Worm (Caenorhabditis elegans): ENCODE results near the gene clec-68.

- no peak for TF ChIP-seq rpc-1 (optimal IDR thresholded peaks at IDR 0.05)
- no peak for TF ChIP-seq rpc-1 (tag; optimal IDR thresholded peaks at IDR 0.05)
- TF ChIP-seq efl-1 (GFP tag; optimal IDR thresholded peaks at IDR 0.05) = no peak
- no peak for TF ChIP-seq snpc-4 (GFP tag; optimal IDR thresholded peaks at IDR 0.05)
- no peak for TF ChIP-seq snpc-4 (tag; optimal IDR thresholded peaks at IDR 0.05)
- TF ChIP-seq nhr-27 (tag; optimal IDR thresholded peaks at IDR 0.05) = no peak
- no peak for TF ChIP-seq akir-1 (GFP tag; optimal IDR thresholded peaks at IDR 0.05)
- no peak for TF ChIP-seq ekl-4 (GFP tag; IDR thresholded peaks at IDR 0.05)
- TF ChIP-seq B0336.3 (GFP tag; IDR thresholded peaks at IDR 0.05) = no peak
- no peak for TF ChIP-seq cebp-1 (GFP tag; IDR thresholded peaks at IDR 0.05)
- no peak for TF ChIP-seq cebp-1 (tag; optimal IDR thresholded peaks at IDR 0.05)
- TF ChIP-seq F10E7.11 (tag; optimal IDR thresholded peaks at IDR 0.05) = no peak
- TF ChIP-seq madf-10 (tag; optimal IDR thresholded peaks at IDR 0.05) = no peak
- no peak for TF ChIP-seq attf-6 (GFP tag; IDR thresholded peaks at IDR 0.05)
- no peak for TF ChIP-seq ztf-22 (GFP tag; optimal IDR thresholded peaks at IDR 0.05)
Observed at ce11 chrIV:3926117-3926516, at the start of gene clec-68.

Data from whole organism, young adult.